Worm (Caenorhabditis elegans): ENCODE data around the gene Y70G10A.4.

Gene Y70G10A.4

DNA sequence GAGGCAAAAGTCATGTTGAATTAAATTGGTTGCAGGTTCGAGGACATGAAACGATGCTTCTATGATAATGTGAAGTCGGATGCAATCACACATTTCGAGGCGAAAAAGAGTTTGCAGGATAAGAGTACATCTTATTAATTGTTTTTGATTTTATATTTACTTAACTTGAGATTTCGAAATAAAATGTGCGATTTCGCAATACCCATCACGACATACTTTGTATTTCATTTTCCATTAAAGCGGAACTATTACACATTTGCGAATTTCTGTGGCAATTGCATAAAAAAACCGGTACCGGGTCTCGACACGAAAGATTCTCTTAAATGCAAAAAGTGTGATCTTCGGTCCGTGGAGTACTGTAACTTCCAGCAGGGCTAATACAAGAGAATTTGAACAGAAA lies 19.6 kb upstream of the Y70G10A.4 start:
- TF ChIP-seq elt-1 (tag; optimal IDR thresholded peaks at IDR 0.05; ENCODE audit: borderline replicate concordance, insufficient read depth): no peak
- no peak for TF ChIP-seq ces-1 (GFP tag; optimal IDR thresholded peaks at IDR 0.05)

DNA sequence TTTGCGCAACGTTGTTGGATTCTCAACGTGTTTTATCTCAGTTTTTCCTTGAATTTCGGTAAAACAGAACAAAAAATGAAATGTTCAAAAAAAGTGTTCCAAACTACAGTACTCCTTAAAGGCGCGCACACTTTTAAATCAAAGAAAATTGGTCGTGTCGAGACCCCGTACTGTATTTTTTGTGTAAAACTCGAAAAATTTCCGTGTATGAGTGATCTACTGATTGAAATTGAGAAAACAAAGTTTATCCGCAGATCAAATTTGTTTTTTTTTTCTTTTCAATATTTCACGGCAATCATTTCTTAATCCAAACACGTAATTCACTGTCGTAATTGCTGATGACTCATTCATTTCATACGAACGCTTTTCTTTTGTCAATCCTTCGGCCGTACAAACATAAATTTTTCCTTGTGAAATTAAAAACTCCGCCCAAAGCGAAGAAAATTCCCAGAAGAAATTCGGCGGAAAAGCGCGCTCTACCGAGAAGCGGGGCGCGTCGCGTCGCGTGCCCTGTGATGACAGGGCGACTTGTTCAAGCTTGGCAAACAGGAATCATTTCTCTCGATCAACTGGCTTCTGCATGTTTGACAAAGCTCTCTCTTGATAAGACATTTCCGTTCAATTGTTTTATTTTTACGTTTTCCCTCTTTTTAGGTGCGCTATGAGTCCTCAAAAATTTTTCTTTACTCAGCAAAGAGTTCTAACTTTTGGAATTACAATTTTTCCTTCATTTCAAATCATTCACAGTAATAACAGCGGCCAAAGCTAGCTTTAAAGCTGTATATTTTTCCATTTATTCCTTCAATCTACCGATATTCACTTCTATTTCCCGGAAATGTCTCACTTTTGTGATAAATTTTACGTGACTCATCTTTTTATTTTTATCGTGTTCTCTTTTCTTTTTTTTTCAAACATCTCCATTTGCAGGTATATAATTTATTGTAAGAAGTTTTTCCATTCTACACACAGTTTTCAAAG lies 18.8 kb upstream of the Y70G10A.4 start, which contains the start of gene chc-1:
Gene chc-1 (plus strand): TSS at position 928 of the 978 bp plus-strand sequence.
- TF ChIP-seq hlh-1 (tag; optimal IDR thresholded peaks at IDR 0.05) (peak; percentile 13), lin-32 (GFP tag; optimal IDR thresholded peaks at IDR 0.05) (no peak), mls-2 (tag; optimal IDR thresholded peaks at IDR 0.05) (no peak), unc-120 (tag; optimal IDR thresholded peaks at IDR 0.05; ENCODE audit: poor library complexity, severe bottlenecking) (no peak), mep-1 (tag; optimal IDR thresholded peaks at IDR 0.05) (no peak), unc-39 (tag; optimal IDR thresholded peaks at IDR 0.05) (no peak), blmp-1 (tag; optimal IDR thresholded peaks at IDR 0.05) (no peak), ztf-11 (tag; optimal IDR thresholded peaks at IDR 0.05) (no peak), lsy-2 (tag; optimal IDR thresholded peaks at IDR 0.05) (no peak), lin-13 (tag; optimal IDR thresholded peaks at IDR 0.05) (peak; percentile 2), pha-4 (tag; optimal IDR thresholded peaks at IDR 0.05) (peak; percentile 27), unc-62 (GFP tag; optimal IDR thresholded peaks at IDR 0.05) (no peak), zip-8 (tag; optimal IDR thresholded peaks at IDR 0.05) (no peak), sptf-1 (tag; optimal IDR thresholded peaks at IDR 0.05) (no peak), nhr-2 (tag; optimal IDR thresholded peaks at IDR 0.05) (no peak), nhr-76 (tag; optimal IDR thresholded peaks at IDR 0.05) (no peak), ces-1 (GFP tag; optimal IDR thresholded peaks at IDR 0.05) (no peak), nhr-28 (tag; optimal IDR thresholded peaks at IDR 0.05) (no peak), ham-2 (GFP tag; optimal IDR thresholded peaks at IDR 0.05) (peak; percentile 52), ceh-83 (GFP tag; optimal IDR thresholded peaks at IDR 0.05) (no peak), nhr-237 (tag; optimal IDR thresholded peaks at IDR 0.05) (no peak)

DNA sequence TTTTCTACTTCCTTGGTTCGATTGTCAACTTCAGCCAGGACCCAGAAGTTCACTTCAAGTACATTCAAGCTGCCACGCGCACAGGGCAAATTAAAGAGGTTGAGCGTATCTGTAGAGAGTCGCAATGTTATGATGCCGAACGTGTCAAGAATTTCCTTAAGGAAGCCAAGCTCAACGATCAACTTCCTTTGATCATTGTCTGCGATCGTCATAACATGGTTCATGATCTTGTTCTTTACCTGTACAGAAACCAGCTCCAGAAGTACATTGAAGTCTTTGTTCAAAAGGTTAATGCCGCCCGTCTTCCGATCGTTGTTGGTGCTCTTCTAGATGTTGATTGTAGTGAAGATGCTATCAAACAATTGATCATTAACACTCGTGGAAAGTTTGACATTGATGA lies 15.6 kb upstream of the Y70G10A.4 start:
- no peak for TF ChIP-seq bed-3 (GFP tag; optimal IDR thresholded peaks at IDR 0.05)
- no peak for TF ChIP-seq ztf-11 (tag; optimal IDR thresholded peaks at IDR 0.05)
- no peak for TF ChIP-seq unc-120 (tag; optimal IDR thresholded peaks at IDR 0.05; ENCODE audit: poor library complexity, severe bottlenecking)
- TF ChIP-seq tbx-8 (GFP tag; optimal IDR thresholded peaks at IDR 0.05): no peak
- no peak for TF ChIP-seq zip-8 (tag; optimal IDR thresholded peaks at IDR 0.05)
- TF ChIP-seq blmp-1 (tag; optimal IDR thresholded peaks at IDR 0.05): no peak
- no peak for TF ChIP-seq ceh-83 (GFP tag; optimal IDR thresholded peaks at IDR 0.05)
- TF ChIP-seq nhr-76 (tag; optimal IDR thresholded peaks at IDR 0.05): no peak
- TF ChIP-seq mep-1 (tag; optimal IDR thresholded peaks at IDR 0.05): no peak

DNA sequence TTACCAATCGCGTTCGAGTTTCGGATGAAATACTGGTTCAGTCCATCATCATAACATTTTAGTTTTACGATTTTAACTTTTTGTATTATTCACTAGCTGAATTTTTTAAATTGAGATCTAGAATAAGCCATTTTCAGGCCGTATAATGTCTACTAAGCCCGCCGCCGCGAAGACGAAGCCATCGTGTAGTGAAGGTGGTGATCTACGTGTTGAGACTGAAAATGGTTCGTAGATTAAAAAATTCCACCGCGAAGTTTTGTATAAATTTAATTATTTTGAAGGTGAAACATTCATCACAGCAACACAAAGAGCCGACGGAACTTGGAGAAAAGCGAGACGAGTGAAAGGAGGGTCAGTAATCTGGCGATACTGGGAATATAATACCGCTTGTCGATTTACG lies 12.3 kb upstream of the Y70G10A.4 start, which contains the start of gene T20G5.9:
Gene T20G5.9 (plus strand): TSS at position 138 of the 400 bp plus-strand sequence.
- TF ChIP-seq sem-2 (GFP tag; optimal IDR thresholded peaks at IDR 0.05) (no peak), hlh-1 (tag; optimal IDR thresholded peaks at IDR 0.05) (no peak), nhr-12 (tag; optimal IDR thresholded peaks at IDR 0.05) (no peak), elt-1 (tag; optimal IDR thresholded peaks at IDR 0.05; ENCODE audit: borderline replicate concordance, insufficient read depth) (no peak), ceh-43 (GFP tag; optimal IDR thresholded peaks at IDR 0.05) (no peak), elt-3 (tag; optimal IDR thresholded peaks at IDR 0.05) (no peak), drap-1 (GFP tag; optimal IDR thresholded peaks at IDR 0.05) (no peak), mab-5 (tag; optimal IDR thresholded peaks at IDR 0.05) (no peak), ztf-11 (tag; optimal IDR thresholded peaks at IDR 0.05) (no peak), sptf-1 (tag; optimal IDR thresholded peaks at IDR 0.05) (no peak), pha-4 (tag; optimal IDR thresholded peaks at IDR 0.05) (no peak), lin-13 (tag; optimal IDR thresholded peaks at IDR 0.05) (no peak), nhr-2 (tag; optimal IDR thresholded peaks at IDR 0.05) (no peak), ham-2 (GFP tag; optimal IDR thresholded peaks at IDR 0.05) (no peak), cnd-1 (tag; optimal IDR thresholded peaks at IDR 0.05) (no peak), lsy-2 (tag; optimal IDR thresholded peaks at IDR 0.05) (no peak)

Data from whole organism, mixed stage, embryonic.